Worm (Caenorhabditis elegans) whole organism, L4 larva: Measurements from ENCODE around the gene far-7.

ENCODE experiments used
- D1046.2 ChIP-seq: fragments of 200-800 bp; sonication (Bioruptor generic); IDR thresholded peaks from 2 replicates; pipeline ENCODE4 v1.3.6; 2022; ENCODE audit warnings: missing genetic modification characterization, missing compliant biosample characterization
- F44E2.7 ChIP-seq: fragments of 200-800 bp; sonication (Bioruptor generic); IDR thresholded peaks from 2 replicates; pipeline ENCODE4 v2.1.2; 2022; ENCODE audit warnings: missing genetic modification characterization, missing compliant biosample characterization
- F49E8.2 ChIP-seq: sonication (generic microtip); optimal IDR thresholded peaks from 2 replicates; lab custom pipeline; 2016; ENCODE audit warnings: missing compliant biosample characterization, mild to moderate bottlenecking, missing genetic modification characterization, borderline replicate concordance
- T26A8.4 ChIP-seq: fragments of 200-800 bp; sonication (Bioruptor generic); IDR thresholded peaks from 2 replicates; pipeline ENCODE4 v1.3.6; 2022; ENCODE audit warnings: missing genetic modification characterization, missing compliant biosample characterization
- Y48G9A.11 ChIP-seq: fragments of 200-800 bp; sonication (Bioruptor generic); IDR thresholded peaks from 2 replicates; pipeline ENCODE4 v1.3.6; 2022; ENCODE audit warnings: missing genetic modification reagents, missing genetic modification characterization, missing compliant biosample characterization
- Y5F2A.4 ChIP-seq: fragments of 200-800 bp; sonication (Bioruptor generic); optimal IDR thresholded peaks from 2 replicates; lab custom pipeline; 2018; ENCODE audit warnings: mild to moderate bottlenecking, missing genetic modification characterization, missing compliant biosample characterization
- aha-1 ChIP-seq: fragments of 150-350 bp; peaks from one replicate; lab custom pipeline; 2014; ENCODE audit warnings: missing biosample characterization, missing genetic modification characterization
- aly-2 ChIP-seq: sonication (generic microtip); optimal IDR thresholded peaks from 2 replicates; lab custom pipeline; 2018; ENCODE audit warnings: missing biosample characterization, missing genetic modification characterization
- ceh-28 ChIP-seq: fragments of 150-350 bp; optimal IDR thresholded peaks from 2 replicates; lab custom pipeline; 2014; ENCODE audit warnings: missing biosample characterization, missing genetic modification reagents, missing genetic modification characterization
- ceh-32 ChIP-seq: sonication (generic microtip); optimal IDR thresholded peaks from 2 replicates; lab custom pipeline; 2016; ENCODE audit warnings: mild to moderate bottlenecking, missing genetic modification characterization, missing compliant biosample characterization; ENCODE audit not compliant: poor library complexity
- ceh-44 ChIP-seq: fragments of 200-800 bp; sonication (Bioruptor generic); IDR thresholded peaks from 2 replicates; pipeline ENCODE4 v1.3.6; 2022; ENCODE audit warnings: missing genetic modification reagents, missing genetic modification characterization, missing compliant biosample characterization
- ceh-62 ChIP-seq: sonication (generic microtip); optimal IDR thresholded peaks from 2 replicates; lab custom pipeline; 2017; ENCODE audit warnings: missing biosample characterization, missing genetic modification characterization
- ctbp-1 ChIP-seq: fragments of 200-800 bp; sonication (Bioruptor generic); IDR thresholded peaks from 2 replicates; pipeline ENCODE4 v1.3.6; 2022; ENCODE audit warnings: missing genetic modification reagents, missing genetic modification characterization, missing compliant biosample characterization
- daf-16 ChIP-seq, 3 experiments: sonication (generic microtip); optimal IDR thresholded peaks; 2 replicates each; lab custom pipeline; 2016 to 2017; ENCODE audit warnings: missing genetic modification characterization in 3 of 3, missing genetic modification reagents in 3 of 3, mild to moderate bottlenecking in 2 of 3, missing compliant biosample characterization in 2 of 3, missing biosample characterization in 1 of 3, moderate library complexity in 1 of 3
- daf-8 ChIP-seq: fragments of 200-800 bp; sonication (Bioruptor generic); IDR thresholded peaks from 2 replicates; pipeline ENCODE4 v1.3.6; 2022; ENCODE audit warnings: missing genetic modification characterization, missing compliant biosample characterization
- dpl-1 ChIP-seq: fragments of 150-350 bp; optimal IDR thresholded peaks from 2 replicates; lab custom pipeline; 2014; ENCODE audit warnings: missing biosample characterization, missing genetic modification reagents, missing genetic modification characterization
- duxl-1 ChIP-seq: sonication (generic microtip); optimal IDR thresholded peaks from 2 replicates; lab custom pipeline; 2016; ENCODE audit warnings: mild to moderate bottlenecking, missing genetic modification characterization, moderate library complexity, missing compliant biosample characterization; ENCODE audit not compliant: poor library complexity
- dve-1 ChIP-seq: sonication (generic microtip); optimal IDR thresholded peaks from 2 replicates; lab custom pipeline; 2017; ENCODE audit warnings: antibody characterized with exemption, mild to moderate bottlenecking, missing genetic modification characterization, missing compliant biosample characterization; ENCODE audit not compliant: insufficient read depth
- egl-27 ChIP-seq: sonication (generic microtip); optimal IDR thresholded peaks from 3 replicates; lab custom pipeline; 2017; ENCODE audit warnings: missing biosample characterization, missing genetic modification reagents, missing genetic modification characterization
- egl-43 ChIP-seq: fragments of 200-800 bp; sonication (Bioruptor generic); IDR thresholded peaks from 2 replicates; pipeline ENCODE4 v1.3.6; 2022; ENCODE audit warnings: missing genetic modification reagents, missing genetic modification characterization, missing compliant biosample characterization
- hif-1 ChIP-seq, 2 experiments: sonication (generic microtip); optimal IDR thresholded peaks; 2 replicates each; lab custom pipeline; 2016 to 2017; ENCODE audit warnings: missing compliant biosample characterization in 2 of 2, missing genetic modification characterization in 2 of 2, missing genetic modification reagents in 2 of 2, missing genotype in 2 of 2, mild to moderate bottlenecking in 1 of 2
- hlh-11 ChIP-seq: fragments of 200-800 bp; sonication (Bioruptor generic); optimal IDR thresholded peaks from 2 replicates; lab custom pipeline; 2018; ENCODE audit warnings: mild to moderate bottlenecking, missing genetic modification characterization, missing compliant biosample characterization
- jun-1 ChIP-seq: fragments of 150-350 bp; optimal IDR thresholded peaks from 2 replicates; lab custom pipeline; 2014; ENCODE audit warnings: missing biosample characterization, missing genetic modification reagents, missing genetic modification characterization
- lin-38 ChIP-seq: fragments of 200-800 bp; sonication (Bioruptor generic); IDR thresholded peaks from 2 replicates; pipeline ENCODE4 v1.3.6; 2022; ENCODE audit warnings: missing genetic modification reagents, missing genetic modification characterization, missing compliant biosample characterization
- lin-39 ChIP-seq: fragments of 150-350 bp; optimal IDR thresholded peaks from 2 replicates; lab custom pipeline; 2014; ENCODE audit warnings: missing biosample characterization, missing genetic modification reagents, missing genetic modification characterization
- lir-3 ChIP-seq: sonication (generic microtip); optimal IDR thresholded peaks from 2 replicates; lab custom pipeline; 2016; ENCODE audit warnings: mild to moderate bottlenecking, missing genetic modification characterization, missing compliant biosample characterization
- lsy-2 ChIP-seq, 2 experiments: fragments of 150-350 bp in 1 of 2; sonication (generic microtip) in 1 of 2; optimal IDR thresholded peaks; 2 replicates each; lab custom pipeline; 2014 to 2017; ENCODE audit warnings: missing biosample characterization in 2 of 2, missing genetic modification characterization in 2 of 2
- madf-9 ChIP-seq: fragments of 200-800 bp; sonication (Bioruptor generic); conservative IDR thresholded peaks from 2 replicates; pipeline ENCODE4 v1.3.6; 2022; ENCODE audit warnings: missing genetic modification reagents, missing genetic modification characterization, missing compliant biosample characterization
- mdt-29 ChIP-seq: fragments of 200-800 bp; sonication (Bioruptor generic); IDR thresholded peaks from 2 replicates; pipeline ENCODE4 v1.3.6; 2022; ENCODE audit warnings: missing genetic modification reagents, missing genetic modification characterization, missing compliant biosample characterization
- mep-1 ChIP-seq: fragments of 150-350 bp; sonication (generic microtip); optimal IDR thresholded peaks from 3 replicates; lab custom pipeline; 2014; ENCODE audit warnings: missing biosample characterization, missing genetic modification characterization
- mes-2 ChIP-seq: sonication (generic microtip); optimal IDR thresholded peaks from 2 replicates; lab custom pipeline; 2016; ENCODE audit warnings: missing genotype, mild to moderate bottlenecking, missing genetic modification characterization, missing compliant biosample characterization; ENCODE audit not compliant: poor library complexity, severe bottlenecking
- mxl-2 ChIP-seq: fragments of 200-800 bp; sonication (Bioruptor generic); conservative IDR thresholded peaks from 2 replicates; pipeline ENCODE4 v1.3.6; 2022; ENCODE audit warnings: missing genetic modification reagents, missing genetic modification characterization, missing compliant biosample characterization
- mxl-3 ChIP-seq: fragments of 200-800 bp; sonication (Bioruptor generic); optimal IDR thresholded peaks from 2 replicates; lab custom pipeline; 2018; ENCODE audit warnings: mild to moderate bottlenecking, missing genetic modification characterization, missing compliant biosample characterization
- nhr-111 ChIP-seq: fragments of 200-800 bp; sonication (Bioruptor generic); optimal IDR thresholded peaks from 2 replicates; lab custom pipeline; 2018; ENCODE audit warnings: mild to moderate bottlenecking, missing genetic modification characterization, missing compliant biosample characterization
- nhr-41 ChIP-seq: fragments of 200-800 bp; sonication (Bioruptor generic); IDR thresholded peaks from 2 replicates; pipeline ENCODE4 v1.3.6; 2022; ENCODE audit warnings: missing genetic modification reagents, missing genetic modification characterization, missing compliant biosample characterization
- nhr-48 ChIP-seq: sonication (generic microtip); optimal IDR thresholded peaks from 2 replicates; lab custom pipeline; 2016; ENCODE audit warnings: mild to moderate bottlenecking, missing genetic modification characterization, missing compliant biosample characterization
- pha-4 ChIP-seq, 2 experiments: fragments of 150-350 bp in 1 of 2; fragments of 200-800 bp in 1 of 2; sonication (Bioruptor generic) in 1 of 2; IDR thresholded peaks in 1 of 2; optimal IDR thresholded peaks in 1 of 2; 2 replicates each; pipeline versions ENCODE4 v1.3.6 to Lab custom; 2014 to 2022; ENCODE audit warnings: missing genetic modification characterization in 2 of 2, missing genetic modification reagents in 2 of 2, missing biosample characterization in 1 of 2, missing compliant biosample characterization in 1 of 2
- sdz-12 ChIP-seq: fragments of 200-800 bp; sonication (Bioruptor generic); optimal IDR thresholded peaks from 2 replicates; lab custom pipeline; 2018; ENCODE audit warnings: mild to moderate bottlenecking, missing genetic modification characterization, missing compliant biosample characterization
- set-16 ChIP-seq: fragments of 200-800 bp; sonication (Bioruptor generic); IDR thresholded peaks from 2 replicates; pipeline ENCODE4 v1.3.6; 2022; ENCODE audit warnings: missing genetic modification reagents, missing genetic modification characterization, missing compliant biosample characterization
- skn-1 ChIP-seq: fragments of 150-350 bp; optimal IDR thresholded peaks from 2 replicates; lab custom pipeline; 2014; ENCODE audit warnings: missing biosample characterization, missing genetic modification characterization
- snpc-1.2 ChIP-seq: fragments of 200-800 bp; sonication (Bioruptor generic); IDR thresholded peaks from 2 replicates; pipeline ENCODE4 v1.3.6; 2022; ENCODE audit warnings: missing genetic modification reagents, missing genetic modification characterization, missing compliant biosample characterization
- snpc-4 ChIP-seq: fragments of 150-350 bp; optimal IDR thresholded peaks from 2 replicates; lab custom pipeline; 2014; ENCODE audit warnings: missing biosample characterization, missing genetic modification characterization
- tag-97 ChIP-seq: fragments of 200-800 bp; sonication (Bioruptor generic); IDR thresholded peaks from 2 replicates; pipeline ENCODE4 v1.3.6; 2022; ENCODE audit warnings: missing genetic modification characterization, missing compliant biosample characterization
- tra-1 ChIP-seq: fragments of 200-800 bp; sonication (Bioruptor generic); IDR thresholded peaks from 2 replicates; pipeline ENCODE4 v1.3.6; 2022; ENCODE audit warnings: missing genetic modification reagents, missing genetic modification characterization, missing compliant biosample characterization
- vab-7 ChIP-seq: fragments of 200-800 bp; sonication (Bioruptor generic); IDR thresholded peaks from 2 replicates; pipeline ENCODE4 v1.3.6; 2022; ENCODE audit warnings: missing genetic modification reagents, missing genetic modification characterization, missing compliant biosample characterization
- zag-1 ChIP-seq: fragments of 150-350 bp; optimal IDR thresholded peaks from 2 replicates; lab custom pipeline; 2014; ENCODE audit warnings: missing biosample characterization, missing genetic modification characterization
- zfp-3 ChIP-seq: fragments of 200-800 bp; sonication (Bioruptor generic); conservative IDR thresholded peaks from 2 replicates; pipeline ENCODE4 v1.3.6; 2022; ENCODE audit warnings: missing genetic modification reagents, missing genetic modification characterization, missing compliant biosample characterization
- zip-2 ChIP-seq: fragments of 150-350 bp; optimal IDR thresholded peaks from 2 replicates; lab custom pipeline; 2014; ENCODE audit warnings: missing biosample characterization, missing genetic modification characterization
- ztf-11 ChIP-seq: fragments of 150-350 bp; optimal IDR thresholded peaks from 2 replicates; lab custom pipeline; 2014; ENCODE audit warnings: missing biosample characterization, missing genetic modification characterization

Gene far-7

DNA sequence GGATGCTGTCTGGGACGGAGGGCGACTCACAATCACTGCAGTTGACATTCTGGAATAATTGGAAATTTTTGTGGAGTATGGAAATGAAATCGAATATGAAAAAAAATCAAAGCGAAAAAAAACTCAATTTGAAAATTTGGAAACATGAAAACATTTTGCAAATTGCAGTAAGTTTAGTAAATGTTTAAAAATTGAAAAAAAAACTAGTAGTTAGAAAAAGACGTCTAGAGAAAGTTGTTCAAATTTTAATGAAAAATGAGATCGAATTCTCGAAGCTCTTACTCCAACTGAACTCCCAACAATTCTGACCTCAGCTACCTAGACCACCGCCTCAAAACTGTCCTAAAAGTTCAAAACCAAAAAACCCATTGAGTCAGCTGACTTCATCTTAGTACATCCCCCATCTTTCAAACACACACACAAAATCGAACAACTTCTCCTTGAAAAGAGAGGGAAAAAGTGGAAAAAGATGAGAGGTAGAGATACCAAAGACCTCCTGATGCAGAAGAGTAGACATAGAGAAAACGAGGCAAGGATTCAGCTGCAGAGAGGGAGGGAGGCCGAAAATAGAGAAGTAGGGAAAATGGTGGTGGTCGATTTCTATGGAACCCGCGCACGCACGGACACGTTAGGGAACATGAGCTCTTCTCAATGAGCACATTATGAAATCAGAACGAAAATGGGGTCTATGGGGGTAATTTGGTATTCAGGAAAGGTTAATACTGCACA is 3.6 kb downstream of the far-7 start, which contains the start of gene K01A2.10 (continued):
- TF ChIP-seq tag-97 (GFP tag; lab: Robert Waterston, UW) (no peak), hif-1 (tag; optimal IDR thresholded peaks at IDR 0.05; lab: Kevin White, UChicago) (peak in 1 of 2 experiments; percentile 21), T26A8.4 (no peak), ztf-11 (tag; lab: Kevin White, UChicago) (no peak), aly-2 (tag; lab: Kevin White, UChicago) (no peak), nhr-111 (no peak), tra-1 (GFP tag; lab: Robert Waterston, UW) (no peak), mxl-2 (GFP tag; lab: Robert Waterston, UW) (no peak), lin-39 (tag; lab: Kevin White, UChicago) (no peak), mes-2 (tag; lab: Kevin White, UChicago) (no peak), aha-1 (tag; lab: Kevin White, UChicago) (peak; percentile 94), egl-43 (GFP tag; lab: Robert Waterston, UW) (no peak), F44E2.7 (GFP tag; lab: Robert Waterston, UW) (no peak), ceh-32 (tag; lab: Kevin White, UChicago) (no peak), Y5F2A.4 (no peak), lsy-2 (tag; optimal IDR thresholded peaks at IDR 0.05; lab: Kevin White, UChicago) (peak; percentile 47 to 64), mep-1 (tag; lab: Kevin White, UChicago) (peak; percentile 46), ctbp-1 (no peak), zag-1 (tag; lab: Kevin White, UChicago) (no peak), snpc-4 (tag; lab: Kevin White, UChicago) (no peak), hlh-11 (tag; lab: Kevin White, UChicago) (peak; percentile 32), lin-38 (GFP tag; lab: Robert Waterston, UW) (no peak), mxl-3 (GFP tag; lab: Kevin White, UChicago) (no peak), skn-1 (tag; lab: Kevin White, UChicago) (no peak), nhr-41 (GFP tag; lab: Robert Waterston, UW) (no peak), daf-16 (GFP tag; optimal IDR thresholded peaks at IDR 0.05; lab: Kevin White, UChicago) (no peak), daf-16 (tag; optimal IDR thresholded peaks at IDR 0.05; lab: Kevin White, UChicago) (no peak), vab-7 (no peak), ceh-62 (tag; lab: Kevin White, UChicago) (no peak), zip-2 (no peak), snpc-1.2 (GFP tag; lab: Robert Waterston, UW) (no peak), mdt-29 (GFP tag; lab: Robert Waterston, UW) (no peak), daf-8 (no peak), jun-1 (tag; lab: Kevin White, UChicago) (no peak), set-16 (GFP tag; lab: Robert Waterston, UW) (no peak), D1046.2 (GFP tag; lab: Robert Waterston, UW) (peak; percentile 48; the same call in 1 of the 2 replicates), ceh-28 (peak; percentile 11), madf-9 (GFP tag; lab: Robert Waterston, UW) (no peak), F49E8.2 (tag; lab: Kevin White, UChicago) (no peak), lir-3 (tag; lab: Kevin White, UChicago) (no peak), zfp-3 (GFP tag; lab: Robert Waterston, UW) (no peak), dpl-1 (GFP tag; lab: Kevin White, UChicago) (peak; percentile 10), pha-4 (GFP tag; IDR thresholded peaks at IDR 0.05; lab: Robert Waterston, UW) (no peak), pha-4 (tag; optimal IDR thresholded peaks at IDR 0.05; lab: Kevin White, UChicago) (no peak), egl-27 (tag; lab: Kevin White, UChicago) (no peak), dve-1 (no peak), Y48G9A.11 (GFP tag; lab: Robert Waterston, UW) (no peak), duxl-1 (no peak), nhr-48 (tag; lab: Kevin White, UChicago) (no peak), ceh-44 (GFP tag; lab: Robert Waterston, UW) (no peak), sdz-12 (GFP tag; lab: Kevin White, UChicago) (no peak)
